Fruit fly (Drosophila melanogaster) whole organism, prepupa: Measurements from ENCODE around the gene CG2100.

Experiments
- Blimp-1 ChIP-seq: fragments of 200-800 bp; sonication (Bioruptor generic); optimal IDR thresholded peaks from 3 replicates; lab custom pipeline; 2017; ENCODE audit warnings: missing biosample characterization, missing genetic modification characterization, mild to moderate bottlenecking, moderate library complexity, missing genetic modification reagents
- CG10631 ChIP-seq: fragments of 200-800 bp; sonication (Bioruptor generic); optimal IDR thresholded peaks from 2 replicates; lab custom pipeline; 2016; ENCODE audit warnings: missing biosample characterization, missing genetic modification characterization
- CG10669 ChIP-seq: fragments of 200-800 bp; sonication (Bioruptor generic); optimal IDR thresholded peaks from 3 replicates; lab custom pipeline; 2018; ENCODE audit warnings: missing biosample characterization, mild to moderate bottlenecking, missing genetic modification characterization, moderate library complexity
- CG11294 ChIP-seq: fragments of 200-800 bp; sonication (Bioruptor generic); IDR thresholded peaks from 2 replicates; pipeline ENCODE4 v1.3.6; 2022; ENCODE audit warnings: missing biosample characterization, missing genetic modification characterization
- CG11762 ChIP-seq: fragments of 200-800 bp; sonication (Bioruptor generic); optimal IDR thresholded peaks from 3 replicates; lab custom pipeline; 2016; ENCODE audit warnings: missing biosample characterization, missing genetic modification characterization; ENCODE audit not compliant: insufficient read depth
- CG11902 ChIP-seq: fragments of 200-800 bp; sonication (Bioruptor generic); optimal IDR thresholded peaks from 3 replicates; lab custom pipeline; 2016; ENCODE audit warnings: missing biosample characterization, missing genetic modification characterization
- CG15336 ChIP-seq: fragments of 200-800 bp; sonication (Bioruptor generic); IDR thresholded peaks from 2 replicates; pipeline ENCODE4 v1.3.6; 2022; ENCODE audit warnings: missing biosample characterization, missing genetic modification characterization
- CG3032 ChIP-seq: fragments of 200-800 bp; optimal IDR thresholded peaks from 2 replicates; lab custom pipeline; 2019; ENCODE audit warnings: missing biosample characterization, mild to moderate bottlenecking, missing genetic modification characterization, moderate library complexity
- CG31627 ChIP-seq: fragments of 200-800 bp; sonication (Bioruptor generic); optimal IDR thresholded peaks from 3 replicates; lab custom pipeline; 2016; ENCODE audit warnings: missing biosample characterization, missing genetic modification characterization
- CG32006 ChIP-seq: fragments of 200-800 bp; sonication (Bioruptor generic); optimal IDR thresholded peaks from 3 replicates; lab custom pipeline; 2017; ENCODE audit warnings: missing biosample characterization, mild to moderate bottlenecking, missing genetic modification characterization
- CG34406 ChIP-seq: fragments of 200-800 bp; sonication (Bioruptor generic); optimal IDR thresholded peaks from 3 replicates; lab custom pipeline; 2016; ENCODE audit warnings: missing biosample characterization, missing genetic modification characterization
- CG3919 ChIP-seq: fragments of 200-800 bp; sonication (Bioruptor generic); optimal IDR thresholded peaks from 3 replicates; lab custom pipeline; 2016; ENCODE audit warnings: missing biosample characterization, missing genetic modification characterization
- CG6163 ChIP-seq: fragments of 200-800 bp; sonication (Bioruptor generic); IDR thresholded peaks from 3 replicates; pipeline ENCODE4 v1.3.6; 2022; ENCODE audit warnings: missing biosample characterization, missing genetic modification characterization
- CG6276 ChIP-seq: fragments of 200-800 bp; sonication (Bioruptor generic); optimal IDR thresholded peaks from 2 replicates; lab custom pipeline; 2017; ENCODE audit warnings: missing biosample characterization, mild to moderate bottlenecking, missing genetic modification characterization
- CG6792 ChIP-seq: fragments of 200-800 bp; sonication (Bioruptor generic); optimal IDR thresholded peaks from 3 replicates; lab custom pipeline; 2016; ENCODE audit warnings: missing biosample characterization, missing genetic modification characterization
- CG7368 ChIP-seq: fragments of 200-800 bp; sonication (Bioruptor generic); optimal IDR thresholded peaks from 3 replicates; lab custom pipeline; 2016; ENCODE audit warnings: missing biosample characterization, missing genetic modification characterization
- CG8119 ChIP-seq: fragments of 200-800 bp; sonication (Bioruptor generic); IDR thresholded peaks from 3 replicates; pipeline ENCODE4 v1.3.6; 2022; ENCODE audit warnings: missing biosample characterization, missing genetic modification characterization
- CG8319 ChIP-seq: fragments of 200-800 bp; sonication (Bioruptor generic); optimal IDR thresholded peaks from 3 replicates; lab custom pipeline; 2016; ENCODE audit warnings: missing biosample characterization, missing genetic modification characterization
- CG8632 ChIP-seq: fragments of 200-800 bp; sonication (Bioruptor generic); optimal IDR thresholded peaks from 3 replicates; lab custom pipeline; 2016; ENCODE audit warnings: missing biosample characterization, missing genetic modification characterization
- CG9139 ChIP-seq: fragments of 200-800 bp; sonication (Bioruptor generic); optimal IDR thresholded peaks from 3 replicates; lab custom pipeline; 2017; ENCODE audit warnings: missing biosample characterization, mild to moderate bottlenecking, missing genetic modification characterization
- Eip75B ChIP-seq: fragments of 200-800 bp; sonication (Bioruptor generic); optimal IDR thresholded peaks from 3 replicates; lab custom pipeline; 2016; ENCODE audit warnings: missing biosample characterization, missing genetic modification characterization
- Eip78C ChIP-seq: fragments of 200-800 bp; sonication (Bioruptor generic); peaks from one replicate; lab custom pipeline; 2016; ENCODE audit warnings: missing biosample characterization, missing genetic modification characterization
- Eip93F ChIP-seq: fragments of 200-800 bp; sonication (Bioruptor generic); optimal IDR thresholded peaks from 2 replicates; lab custom pipeline; 2016; ENCODE audit warnings: missing biosample characterization, mild to moderate bottlenecking, missing genetic modification characterization
- Ets21C ChIP-seq: fragments of 200-800 bp; sonication (Bioruptor generic); optimal IDR thresholded peaks from 3 replicates; lab custom pipeline; 2016; ENCODE audit warnings: missing biosample characterization, missing genetic modification characterization
- Ets96B ChIP-seq: fragments of 200-800 bp; optimal IDR thresholded peaks from 2 replicates; lab custom pipeline; 2019; ENCODE audit warnings: missing biosample characterization, mild to moderate bottlenecking, missing genetic modification characterization, moderate library complexity
- Hr38 ChIP-seq: sonication (Bioruptor generic); optimal IDR thresholded peaks from 2 replicates; lab custom pipeline; 2016; ENCODE audit warnings: missing biosample characterization, missing genetic modification characterization
- Hr39 ChIP-seq: fragments of 200-800 bp; sonication (Bioruptor generic); optimal IDR thresholded peaks from 2 replicates; lab custom pipeline; 2016; ENCODE audit warnings: missing biosample characterization, missing genetic modification characterization
- Hr4 ChIP-seq: fragments of 200-800 bp; sonication (Bioruptor generic); optimal IDR thresholded peaks from 3 replicates; lab custom pipeline; 2016; ENCODE audit warnings: missing biosample characterization, missing genetic modification characterization
- Lpt ChIP-seq: fragments of 200-800 bp; sonication (Bioruptor generic); optimal IDR thresholded peaks from 3 replicates; lab custom pipeline; 2016; ENCODE audit warnings: missing biosample characterization, missing genetic modification characterization
- Met ChIP-seq: fragments of 200-800 bp; sonication (Bioruptor generic); optimal IDR thresholded peaks from 3 replicates; lab custom pipeline; 2016; ENCODE audit warnings: missing biosample characterization, missing genetic modification characterization
- OdsH ChIP-seq: fragments of 200-800 bp; sonication (Bioruptor generic); optimal IDR thresholded peaks from 3 replicates; lab custom pipeline; 2016; ENCODE audit warnings: missing biosample characterization, missing genetic modification characterization
- Smox ChIP-seq: fragments of 200-800 bp; sonication (Bioruptor generic); optimal IDR thresholded peaks from 3 replicates; lab custom pipeline; 2016; ENCODE audit warnings: missing biosample characterization, missing genetic modification characterization
- Sox102F ChIP-seq: fragments of 200-800 bp; sonication (Bioruptor generic); optimal IDR thresholded peaks from 2 replicates; lab custom pipeline; 2016; ENCODE audit warnings: missing biosample characterization, mild to moderate bottlenecking, missing genetic modification characterization
- Sox14 ChIP-seq: fragments of 200-800 bp; sonication (Bioruptor generic); optimal IDR thresholded peaks from 3 replicates; lab custom pipeline; 2016; ENCODE audit warnings: missing biosample characterization, missing genetic modification characterization
- Sox15 ChIP-seq: fragments of 200-800 bp; sonication (Bioruptor generic); optimal IDR thresholded peaks from 3 replicates; lab custom pipeline; 2016; ENCODE audit warnings: missing biosample characterization, missing genetic modification characterization
- acj6 ChIP-seq: fragments of 200-800 bp; sonication (Bioruptor generic); optimal IDR thresholded peaks from 3 replicates; lab custom pipeline; 2016; ENCODE audit warnings: missing biosample characterization, missing genetic modification characterization
- cyc ChIP-seq: fragments of 200-800 bp; sonication (Bioruptor generic); optimal IDR thresholded peaks from 3 replicates; lab custom pipeline; 2016; ENCODE audit warnings: missing biosample characterization, missing genetic modification characterization
- dac ChIP-seq: fragments of 200-800 bp; sonication (Bioruptor generic); optimal IDR thresholded peaks from 2 replicates; lab custom pipeline; 2017; ENCODE audit warnings: missing biosample characterization, mild to moderate bottlenecking, missing genetic modification characterization
- dsx ChIP-seq: fragments of 200-800 bp; optimal IDR thresholded peaks from 3 replicates; lab custom pipeline; 2019; ENCODE audit warnings: missing biosample characterization, mild to moderate bottlenecking, missing genetic modification characterization, moderate library complexity; ENCODE audit not compliant: poor library complexity, severe bottlenecking
- eg ChIP-seq: fragments of 200-800 bp; sonication (Bioruptor generic); IDR thresholded peaks from 3 replicates; pipeline ENCODE4 v1.3.6; 2022; ENCODE audit warnings: missing biosample characterization, missing genetic modification characterization
- esn ChIP-seq: fragments of 200-800 bp; sonication (Bioruptor generic); optimal IDR thresholded peaks from 2 replicates; lab custom pipeline; 2016; ENCODE audit warnings: missing biosample characterization, mild to moderate bottlenecking, missing genetic modification characterization, moderate library complexity
- fd85E ChIP-seq: fragments of 200-800 bp; sonication (Bioruptor generic); optimal IDR thresholded peaks from 3 replicates; lab custom pipeline; 2016; ENCODE audit warnings: missing biosample characterization, missing genetic modification characterization
- fkh ChIP-seq: fragments of 200-800 bp; sonication (Bioruptor generic); optimal IDR thresholded peaks from 3 replicates; lab custom pipeline; 2017; ENCODE audit warnings: missing biosample characterization, mild to moderate bottlenecking, missing genetic modification characterization, moderate library complexity
- lz ChIP-seq: fragments of 200-800 bp; sonication (Bioruptor generic); optimal IDR thresholded peaks from 3 replicates; lab custom pipeline; 2016; ENCODE audit warnings: missing biosample characterization, missing genetic modification characterization
- net ChIP-seq: fragments of 200-800 bp; sonication (Bioruptor generic); optimal IDR thresholded peaks from 3 replicates; lab custom pipeline; 2016; ENCODE audit warnings: missing biosample characterization, missing genetic modification characterization
- pdm3 ChIP-seq: fragments of 200-800 bp; sonication (Bioruptor generic); optimal IDR thresholded peaks from 3 replicates; lab custom pipeline; 2016; ENCODE audit warnings: missing biosample characterization, missing genetic modification characterization
- salr ChIP-seq, 2 experiments: fragments of 200-800 bp; sonication (Bioruptor generic); optimal IDR thresholded peaks; 3 replicates each; lab custom pipeline; 2016 to 2018; ENCODE audit warnings: missing biosample characterization in 2 of 2, missing genetic modification characterization in 2 of 2, mild to moderate bottlenecking in 1 of 2
- spab ChIP-seq: fragments of 200-800 bp; sonication (Bioruptor generic); optimal IDR thresholded peaks from 2 replicates; lab custom pipeline; 2017; ENCODE audit warnings: missing biosample characterization, mild to moderate bottlenecking, missing genetic modification characterization, missing genetic modification reagents
- ss ChIP-seq, 2 experiments: fragments of 200-800 bp; sonication (Bioruptor generic); optimal IDR thresholded peaks; 2 replicates in 1 of 2; 3 replicates in 1 of 2; lab custom pipeline; 2017 to 2018; ENCODE audit warnings: mild to moderate bottlenecking in 2 of 2, missing biosample characterization in 2 of 2, missing genetic modification characterization in 2 of 2, moderate library complexity in 1 of 2
- svp ChIP-seq: fragments of 200-800 bp; sonication (Bioruptor generic); peaks from one replicate; lab custom pipeline; 2016; ENCODE audit warnings: missing biosample characterization, missing genetic modification characterization
- topi ChIP-seq: fragments of 200-800 bp; sonication (Bioruptor generic); optimal IDR thresholded peaks from 3 replicates; lab custom pipeline; 2016; ENCODE audit warnings: missing biosample characterization, missing genetic modification characterization
- vri ChIP-seq: fragments of 200-800 bp; sonication (Bioruptor generic); optimal IDR thresholded peaks from 3 replicates; lab custom pipeline; 2016; ENCODE audit warnings: missing biosample characterization, mild to moderate bottlenecking, missing genetic modification characterization

Gene CG2100

DNA sequence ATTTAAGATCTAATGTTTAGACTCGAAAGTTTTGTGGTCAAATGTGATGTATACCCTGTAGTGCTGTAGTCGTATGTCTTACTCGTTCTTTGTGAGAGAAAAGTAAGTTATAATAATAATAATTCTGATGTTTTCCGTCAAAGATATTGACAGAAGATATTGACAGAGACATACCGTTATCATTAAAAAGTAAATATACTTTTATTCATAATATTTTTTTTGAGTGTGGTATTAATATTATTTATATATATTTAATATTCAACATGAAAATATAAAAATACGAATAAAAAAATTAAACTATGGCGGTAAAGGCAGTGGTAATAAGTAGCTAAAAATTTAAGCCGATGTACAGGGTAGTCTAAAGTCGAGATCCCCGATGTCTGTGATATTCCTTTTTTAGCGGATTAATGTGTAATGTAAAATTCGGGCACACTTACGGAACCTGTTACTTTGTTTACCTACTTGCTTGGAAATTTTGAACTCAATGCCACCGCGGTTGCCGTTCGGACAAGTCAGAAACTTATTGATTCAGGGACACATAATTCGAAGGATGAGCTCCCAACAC is at the start of gene CG2100, which contains the start of gene CG1236:
TSS of gene CG2100 (minus strand) at position 51 of the 565 bp plus-strand sequence.
TSS of gene CG1236 (plus strand) at position 444 of the 565 bp plus-strand sequence.
- TF ChIP-seq Met, result no peak
- TF ChIP-seq CG3032 (tag; lab: Kevin White, UChicago), result peak; percentile 83
- TF ChIP-seq Hr39 (GFP tag; lab: Kevin White, UChicago), result peak; percentile 75
- peak; percentile 77 for TF ChIP-seq spab (GFP tag; lab: Kevin White, UChicago)
- peak; percentile 82 for TF ChIP-seq esn (GFP tag; lab: Kevin White, UChicago)
- TF ChIP-seq Ets21C, result peak; percentile 57
- TF ChIP-seq CG6276 (GFP tag; lab: Kevin White, UChicago), result no peak
- peak; percentile 92 for TF ChIP-seq svp (GFP tag; lab: Kevin White, UChicago)
- TF ChIP-seq topi (GFP tag; lab: Kevin White, UChicago), result peak; percentile 68
- peak; percentile 85 for TF ChIP-seq CG10631 (GFP tag; lab: Kevin White, UChicago)
- TF ChIP-seq ss (GFP tag; optimal IDR thresholded peaks at IDR 0.05; lab: Kevin White, UChicago), result peak; percentile 68 to 88
- peak; percentile 67 for TF ChIP-seq lz (GFP tag; lab: Kevin White, UChicago)
- TF ChIP-seq CG6163, result peak; percentile 76
- TF ChIP-seq CG8119 (GFP tag; lab: Robert Waterston, UW), result peak; percentile 87
- peak; percentile 85 for TF ChIP-seq acj6 (GFP tag; lab: Kevin White, UChicago)
- TF ChIP-seq Blimp-1, result peak; percentile 69
- TF ChIP-seq Hr4 (GFP tag; lab: Kevin White, UChicago), result peak; percentile 62
- peak; percentile 85 for TF ChIP-seq CG3919 (GFP tag; lab: Kevin White, UChicago)
- peak; percentile 75 for TF ChIP-seq Lpt (GFP tag; lab: Kevin White, UChicago)
- TF ChIP-seq CG6792 (GFP tag; lab: Kevin White, UChicago), result peak; percentile 78
- peak; percentile 76 for TF ChIP-seq CG9139 (GFP tag; lab: Kevin White, UChicago)
- peak; percentile 76 for TF ChIP-seq cyc (GFP tag; lab: Kevin White, UChicago)
- peak; percentile 90 for TF ChIP-seq Eip78C (GFP tag; lab: Kevin White, UChicago)
- TF ChIP-seq CG32006, result peak; percentile 93
- TF ChIP-seq CG10669 (GFP tag; lab: Kevin White, UChicago), result peak; percentile 75
- peak; percentile 64 for TF ChIP-seq CG11762 (GFP tag; lab: Kevin White, UChicago)
- peak; percentile 67 for TF ChIP-seq CG31627
- no peak for TF ChIP-seq dac (GFP tag; lab: Kevin White, UChicago)
- peak; percentile 22 for TF ChIP-seq Eip93F (GFP tag; lab: Kevin White, UChicago)
- no peak for TF ChIP-seq fd85E (GFP tag; lab: Kevin White, UChicago)
- peak; percentile 91 for TF ChIP-seq dsx
- no peak for TF ChIP-seq Sox102F (GFP tag; lab: Kevin White, UChicago)
- TF ChIP-seq Hr38 (GFP tag; lab: Kevin White, UChicago), result no peak
- TF ChIP-seq net, result peak; percentile 79
- peak; percentile 86 for TF ChIP-seq CG34406
- TF ChIP-seq fkh (GFP tag; lab: Kevin White, UChicago), result peak; percentile 91
- TF ChIP-seq Sox14 (GFP tag; lab: Kevin White, UChicago), result peak; percentile 84
- peak; percentile 73 for TF ChIP-seq CG7368 (GFP tag; lab: Kevin White, UChicago)
- no peak; the same call in 1 of the 3 replicates for TF ChIP-seq eg (GFP tag; lab: Robert Waterston, UW)
- peak; percentile 74 for TF ChIP-seq CG11902 (GFP tag; lab: Kevin White, UChicago)
- peak; percentile 56 for TF ChIP-seq CG8319 (GFP tag; lab: Kevin White, UChicago)
- peak; percentile 47 for TF ChIP-seq Eip75B
- TF ChIP-seq Sox15 (GFP tag; lab: Kevin White, UChicago), result peak; percentile 70
- peak; percentile 86 for TF ChIP-seq OdsH (GFP tag; lab: Kevin White, UChicago)
- peak; percentile 67 for TF ChIP-seq CG11294 (GFP tag; lab: Robert Waterston, UW)
- TF ChIP-seq salr (GFP tag; optimal IDR thresholded peaks at IDR 0.05; lab: Kevin White, UChicago), result peak in 1 of 2 experiments; percentile 60
- TF ChIP-seq Smox, result no peak
- no peak for TF ChIP-seq vri (GFP tag; lab: Kevin White, UChicago)
- TF ChIP-seq Ets96B (tag; lab: Kevin White, UChicago), result peak; percentile 83
- peak; percentile 79 for TF ChIP-seq CG8632
- peak; percentile 81 for TF ChIP-seq CG15336 (GFP tag; lab: Robert Waterston, UW)
- no peak for TF ChIP-seq pdm3 (GFP tag; lab: Kevin White, UChicago)
